Worm (Caenorhabditis elegans) whole organism, L4 larva: ENCODE data around the gene K09G1.2.

Experiments
- F26F4.8 ChIP-seq: fragments of 200-800 bp; sonication (Bioruptor generic); conservative IDR thresholded peaks from 2 replicates; pipeline ENCODE4 v1.3.6; 2022; ENCODE audit warnings: missing genetic modification characterization, missing compliant biosample characterization
- cey-2 ChIP-seq: sonication (generic microtip); optimal IDR thresholded peaks from 3 replicates; lab custom pipeline; 2017; ENCODE audit warnings: missing genetic modification characterization, mild to moderate bottlenecking, missing compliant biosample characterization, antibody characterized with exemption, borderline replicate concordance; ENCODE audit not compliant: insufficient read depth
- dmd-6 ChIP-seq: fragments of 200-800 bp; sonication (Bioruptor generic); IDR thresholded peaks from 2 replicates; pipeline ENCODE4 v1.3.6; 2022; ENCODE audit warnings: missing genetic modification reagents, missing genetic modification characterization, missing compliant biosample characterization
- duxl-1 ChIP-seq: sonication (generic microtip); optimal IDR thresholded peaks from 2 replicates; lab custom pipeline; 2016; ENCODE audit warnings: mild to moderate bottlenecking, missing genetic modification characterization, moderate library complexity, missing compliant biosample characterization; ENCODE audit not compliant: poor library complexity
- egl-43 ChIP-seq: fragments of 200-800 bp; sonication (Bioruptor generic); IDR thresholded peaks from 2 replicates; pipeline ENCODE4 v1.3.6; 2022; ENCODE audit warnings: missing genetic modification reagents, missing genetic modification characterization, missing compliant biosample characterization
- hlh-11 ChIP-seq: fragments of 200-800 bp; sonication (Bioruptor generic); optimal IDR thresholded peaks from 2 replicates; lab custom pipeline; 2018; ENCODE audit warnings: mild to moderate bottlenecking, missing genetic modification characterization, missing compliant biosample characterization
- jun-1 ChIP-seq: fragments of 150-350 bp; optimal IDR thresholded peaks from 2 replicates; lab custom pipeline; 2014; ENCODE audit warnings: missing biosample characterization, missing genetic modification reagents, missing genetic modification characterization
- lim-7 ChIP-seq: fragments of 200-800 bp; sonication (Bioruptor generic); IDR thresholded peaks from 2 replicates; pipeline ENCODE4 v1.3.6; 2022; ENCODE audit warnings: missing genetic modification characterization, missing compliant biosample characterization
- lin-1 ChIP-seq: fragments of 200-800 bp; sonication (Bioruptor generic); IDR thresholded peaks from 2 replicates; pipeline ENCODE4 v1.3.6; 2022; ENCODE audit warnings: missing genetic modification reagents, missing genetic modification characterization, missing compliant biosample characterization
- lin-15B ChIP-seq: fragments of 150-350 bp; sonication (generic microtip); optimal IDR thresholded peaks from 3 replicates; lab custom pipeline; 2014; ENCODE audit warnings: missing biosample characterization, missing genetic modification characterization
- lin-39 ChIP-seq: fragments of 150-350 bp; optimal IDR thresholded peaks from 2 replicates; lab custom pipeline; 2014; ENCODE audit warnings: missing biosample characterization, missing genetic modification reagents, missing genetic modification characterization
- lir-3 ChIP-seq: sonication (generic microtip); optimal IDR thresholded peaks from 2 replicates; lab custom pipeline; 2016; ENCODE audit warnings: mild to moderate bottlenecking, missing genetic modification characterization, missing compliant biosample characterization
- lsy-2 ChIP-seq, 2 experiments: fragments of 150-350 bp in 1 of 2; sonication (generic microtip) in 1 of 2; optimal IDR thresholded peaks; 2 replicates each; lab custom pipeline; 2014 to 2017; ENCODE audit warnings: missing biosample characterization in 2 of 2, missing genetic modification characterization in 2 of 2
- madf-5 ChIP-seq, 2 experiments: fragments of 200-800 bp; sonication (Bioruptor generic); IDR thresholded peaks; 2 replicates each; pipeline ENCODE4 v1.3.6; 2022; ENCODE audit warnings: missing compliant biosample characterization in 2 of 2, missing genetic modification characterization in 2 of 2
- mes-2 ChIP-seq: sonication (generic microtip); optimal IDR thresholded peaks from 2 replicates; lab custom pipeline; 2016; ENCODE audit warnings: missing genotype, mild to moderate bottlenecking, missing genetic modification characterization, missing compliant biosample characterization; ENCODE audit not compliant: poor library complexity, severe bottlenecking
- nhr-102 ChIP-seq: sonication (generic microtip); optimal IDR thresholded peaks from 2 replicates; lab custom pipeline; 2016; ENCODE audit warnings: mild to moderate bottlenecking, missing genetic modification characterization, moderate library complexity, missing compliant biosample characterization
- nhr-28 ChIP-seq: fragments of 150-350 bp; optimal IDR thresholded peaks from 2 replicates; lab custom pipeline; 2014; ENCODE audit warnings: missing biosample characterization, missing genetic modification characterization
- pha-4 ChIP-seq, 2 experiments: fragments of 150-350 bp in 1 of 2; fragments of 200-800 bp in 1 of 2; sonication (Bioruptor generic) in 1 of 2; IDR thresholded peaks in 1 of 2; optimal IDR thresholded peaks in 1 of 2; 2 replicates each; pipeline versions ENCODE4 v1.3.6 to Lab custom; 2014 to 2022; ENCODE audit warnings: missing genetic modification characterization in 2 of 2, missing genetic modification reagents in 2 of 2, missing biosample characterization in 1 of 2, missing compliant biosample characterization in 1 of 2
- sdz-12 ChIP-seq: fragments of 200-800 bp; sonication (Bioruptor generic); optimal IDR thresholded peaks from 2 replicates; lab custom pipeline; 2018; ENCODE audit warnings: mild to moderate bottlenecking, missing genetic modification characterization, missing compliant biosample characterization
- set-16 ChIP-seq: fragments of 200-800 bp; sonication (Bioruptor generic); IDR thresholded peaks from 2 replicates; pipeline ENCODE4 v1.3.6; 2022; ENCODE audit warnings: missing genetic modification reagents, missing genetic modification characterization, missing compliant biosample characterization
- spr-3 ChIP-seq: fragments of 200-800 bp; sonication (Bioruptor generic); optimal IDR thresholded peaks from 2 replicates; lab custom pipeline; 2018; ENCODE audit warnings: mild to moderate bottlenecking, missing genetic modification characterization, missing compliant biosample characterization
- unc-130 ChIP-seq: sonication (generic microtip); optimal IDR thresholded peaks from 2 replicates; lab custom pipeline; 2016; ENCODE audit warnings: missing genetic modification reagents, missing genetic modification characterization, missing compliant biosample characterization
- unc-62 ChIP-seq, 3 experiments: fragments of 150-350 bp in 1 of 3; sonication (generic microtip); optimal IDR thresholded peaks in 2 of 3; peaks in 1 of 3; 1 replicate in 1 of 3; 2 replicates in 2 of 3; lab custom pipeline; 2014 to 2017; ENCODE audit warnings: missing biosample characterization in 3 of 3, missing genetic modification characterization in 3 of 3, missing genetic modification reagents in 3 of 3, missing genotype in 1 of 3
- zip-2 ChIP-seq: fragments of 150-350 bp; optimal IDR thresholded peaks from 2 replicates; lab custom pipeline; 2014; ENCODE audit warnings: missing biosample characterization, missing genetic modification characterization
- ztf-11 ChIP-seq: fragments of 150-350 bp; optimal IDR thresholded peaks from 2 replicates; lab custom pipeline; 2014; ENCODE audit warnings: missing biosample characterization, missing genetic modification characterization
- ztf-7 ChIP-seq: fragments of 150-350 bp; optimal IDR thresholded peaks from 2 replicates; lab custom pipeline; 2014; ENCODE audit warnings: missing biosample characterization, missing genetic modification characterization

Gene K09G1.2

ce11 chrV:9632348-9632747, 41.9 kb downstream of the K09G1.2 start:
- TF ChIP-seq pha-4 (GFP tag; IDR thresholded peaks at IDR 0.05; lab: Robert Waterston, UW) (peak; percentile 56; the same call in 1 of the 2 replicates), pha-4 (tag; optimal IDR thresholded peaks at IDR 0.05; lab: Kevin White, UChicago) (no peak), lin-15B (no peak), F26F4.8 (0 out of 2 replicates have a peak, but pooled peaks have one; percentile 4), nhr-102 (tag; lab: Kevin White, UChicago) (no peak), set-16 (GFP tag; lab: Robert Waterston, UW) (peak; percentile 99), madf-5 (GFP tag; IDR thresholded peaks at IDR 0.05; lab: Robert Waterston, UW) (peak in 1 of 2 experiments; percentile 52; a peak in 1 of 4 replicates), mes-2 (no peak)

- TF ChIP-seq cey-2 (tag; lab: Kevin White, UChicago) (peak; percentile 11), jun-1 (tag; lab: Kevin White, UChicago) (no peak), pha-4 (GFP tag; IDR thresholded peaks at IDR 0.05; lab: Robert Waterston, UW) (no peak), pha-4 (tag; optimal IDR thresholded peaks at IDR 0.05; lab: Kevin White, UChicago) (no peak), unc-62 (GFP tag; optimal IDR thresholded peaks at IDR 0.05 in 1 of 2; lab: Kevin White, UChicago) (peak in 1 of 2 experiments; percentile 83), unc-62 (tag; optimal IDR thresholded peaks at IDR 0.05; lab: Kevin White, UChicago) (no peak), lir-3 (tag; lab: Kevin White, UChicago) (no peak), ztf-11 (tag; lab: Kevin White, UChicago) (no peak), hlh-11 (no peak), spr-3 (GFP tag; lab: Kevin White, UChicago) (no peak), lsy-2 (tag; optimal IDR thresholded peaks at IDR 0.05; lab: Kevin White, UChicago) (no peak), unc-130 (no peak), sdz-12 (GFP tag; lab: Kevin White, UChicago) (no peak), egl-43 (GFP tag; lab: Robert Waterston, UW) (no peak), dmd-6 (0 out of 2 replicates have a peak, but pooled peaks have one; percentile 7), lim-7 (GFP tag; lab: Robert Waterston, UW) (no peak), duxl-1 (tag; lab: Kevin White, UChicago) (no peak), nhr-28 (peak; percentile 60), zip-2 (no peak), ztf-7 (tag; lab: Kevin White, UChicago) (no peak), lin-1 (GFP tag; lab: Robert Waterston, UW) (no peak), lin-39 (tag; lab: Kevin White, UChicago) (no peak)
Measured at ce11 chrV:9633313-9633712, 42.9 kb downstream of the K09G1.2 start, which contains the start of gene col-147. Gene col-147, minus strand, starts transcription at chrV:9633338.
